Worm (Caenorhabditis elegans) whole organism, L4/young adult: Measurements from ENCODE around the gene vps-18.

Experiments used
- W03F9.2 ChIP-seq: fragments of 150-350 bp; optimal IDR thresholded peaks from 2 replicates; lab custom pipeline; 2014; ENCODE audit warnings: missing biosample characterization, missing genetic modification characterization
- dao-5 ChIP-seq: sonication (generic microtip); optimal IDR thresholded peaks from 2 replicates; lab custom pipeline; 2016; ENCODE audit warnings: missing genotype, missing genetic modification characterization, moderate library complexity, missing compliant biosample characterization
- him-1 ChIP-seq: sonication (generic microtip); optimal IDR thresholded peaks from 2 replicates; lab custom pipeline; 2016; ENCODE audit warnings: missing genotype, missing genetic modification reagents, missing genetic modification characterization, missing compliant biosample characterization

vps-18 gene

ce11 chrII:4506552-4507291 is 45.8 kb downstream of the vps-18 start:
- TF ChIP-seq him-1 (tag; lab: Kevin White, UChicago) (peak; percentile 67), dao-5 (tag; lab: Kevin White, UChicago) (no peak), W03F9.2 (tag; lab: Kevin White, UChicago) (peak; percentile 20)

- TF ChIP-seq W03F9.2 (tag; lab: Kevin White, UChicago), result no peak
- TF ChIP-seq dao-5 (tag; lab: Kevin White, UChicago), result no peak
Measured at ce11 chrII:4507669-4508068, 46.7 kb downstream of the vps-18 start.

- no peak for TF ChIP-seq W03F9.2 (tag; lab: Kevin White, UChicago)
- TF ChIP-seq him-1 (tag; lab: Kevin White, UChicago), result no peak
- TF ChIP-seq dao-5 (tag; lab: Kevin White, UChicago), result no peak
Measured at ce11 chrII:4510684-4511083, 49.8 kb downstream of the vps-18 start.

ce11 chrII:4511911-4512310 is 51.0 kb downstream of the vps-18 start, which contains the start of gene cyp-23A1:
TSS of gene cyp-23A1 (plus strand) at chrII:4512211.
- TF ChIP-seq W03F9.2 (tag; lab: Kevin White, UChicago), result no peak
- TF ChIP-seq dao-5 (tag; lab: Kevin White, UChicago), result no peak
- no peak for TF ChIP-seq him-1 (tag; lab: Kevin White, UChicago)

ce11 chrII:4516291-4516690 is 55.4 kb downstream of the vps-18 start:
- TF ChIP-seq him-1 (tag; lab: Kevin White, UChicago) (no peak), dao-5 (tag; lab: Kevin White, UChicago) (no peak), W03F9.2 (tag; lab: Kevin White, UChicago) (no peak)

ce11 chrII:4517254-4517653 is 56.3 kb downstream of the vps-18 start:
- no peak for TF ChIP-seq W03F9.2 (tag; lab: Kevin White, UChicago)
- TF ChIP-seq him-1 (tag; lab: Kevin White, UChicago), result no peak
